Worm (Caenorhabditis elegans) whole organism, L3 larva: Measurements from ENCODE around the gene W08G11.5.
A peak's percentile ranks its signal among the peaks of the same experiment; 100 is the strongest.

ENCODE experiments used
- ZK546.5 ChIP-seq: sonication (generic microtip); optimal IDR thresholded peaks from 2 replicates; lab custom pipeline; 2017; ENCODE audit warnings: missing biosample characterization, missing genetic modification characterization
- aly-2 ChIP-seq: fragments of 150-350 bp; optimal IDR thresholded peaks from 2 replicates; lab custom pipeline; 2014; ENCODE audit warnings: missing biosample characterization, missing genetic modification characterization
- ama-1 ChIP-seq: fragments of 150-350 bp; optimal IDR thresholded peaks from 2 replicates; lab custom pipeline; 2018
- ceh-16 ChIP-seq: sonication (generic microtip); optimal IDR thresholded peaks from 2 replicates; lab custom pipeline; 2017; ENCODE audit warnings: missing biosample characterization, missing genetic modification characterization
- ceh-28 ChIP-seq: fragments of 150-350 bp; optimal IDR thresholded peaks from 2 replicates; lab custom pipeline; 2014; ENCODE audit warnings: missing biosample characterization, missing genetic modification reagents, missing genetic modification characterization
- ceh-82 ChIP-seq: fragments of 150-350 bp; optimal IDR thresholded peaks from 2 replicates; lab custom pipeline; 2014; ENCODE audit warnings: missing biosample characterization, missing genetic modification characterization
- ceh-9 ChIP-seq: sonication (generic microtip); optimal IDR thresholded peaks from 2 replicates; lab custom pipeline; 2018; ENCODE audit warnings: missing biosample characterization, missing genetic modification characterization
- daf-12 ChIP-seq: fragments of 150-350 bp; optimal IDR thresholded peaks from 2 replicates; lab custom pipeline; 2014; ENCODE audit warnings: missing biosample characterization, missing genetic modification reagents, missing genetic modification characterization
- egl-27 ChIP-seq: sonication (generic microtip); optimal IDR thresholded peaks from 4 replicates; lab custom pipeline; 2017; ENCODE audit warnings: missing biosample characterization, missing genetic modification reagents, missing genetic modification characterization
- elt-1 ChIP-seq: fragments of 150-350 bp; optimal IDR thresholded peaks from 2 replicates; lab custom pipeline; 2014; ENCODE audit warnings: missing biosample characterization, missing genetic modification characterization
- elt-2 ChIP-seq: sonication (generic microtip); optimal IDR thresholded peaks from 2 replicates; lab custom pipeline; 2016; ENCODE audit warnings: missing genetic modification reagents, mild to moderate bottlenecking, missing genetic modification characterization, missing compliant biosample characterization
- elt-3 ChIP-seq, 3 experiments: fragments of 150-350 bp in 1 of 3; sonication (generic microtip) in 2 of 3; optimal IDR thresholded peaks; 2 replicates in 2 of 3; 4 replicates in 1 of 3; lab custom pipeline; 2014 to 2017; ENCODE audit warnings: missing biosample characterization in 3 of 3, missing genetic modification characterization in 3 of 3
- fkh-2 ChIP-seq: fragments of 150-350 bp; optimal IDR thresholded peaks from 2 replicates; lab custom pipeline; 2014; ENCODE audit warnings: missing biosample characterization, missing genetic modification reagents, missing genetic modification characterization
- fos-1 ChIP-seq: fragments of 150-350 bp; optimal IDR thresholded peaks from 2 replicates; lab custom pipeline; 2014; ENCODE audit warnings: missing biosample characterization, missing genetic modification characterization
- hmg-11 ChIP-seq: sonication (generic microtip); optimal IDR thresholded peaks from 2 replicates; lab custom pipeline; 2016; ENCODE audit warnings: missing genetic modification characterization, missing compliant biosample characterization
- lin-15B ChIP-seq: fragments of 150-350 bp; optimal IDR thresholded peaks from 2 replicates; lab custom pipeline; 2014; ENCODE audit warnings: missing biosample characterization, missing genetic modification characterization
- lin-39 ChIP-seq: fragments of 150-350 bp; optimal IDR thresholded peaks from 2 replicates; lab custom pipeline; 2018; ENCODE audit warnings: missing biosample characterization, missing genetic modification reagents, missing genetic modification characterization
- lsy-12 ChIP-seq: sonication (generic microtip); optimal IDR thresholded peaks from 2 replicates; lab custom pipeline; 2016; ENCODE audit warnings: mild to moderate bottlenecking, missing genetic modification characterization, missing compliant biosample characterization
- nfya-1 ChIP-seq: sonication (generic microtip); optimal IDR thresholded peaks from 2 replicates; lab custom pipeline; 2017; ENCODE audit warnings: missing genetic modification characterization, mild to moderate bottlenecking, missing compliant biosample characterization, antibody characterized with exemption, moderate library complexity; ENCODE audit not compliant: insufficient read depth
- nhr-11 ChIP-seq: fragments of 150-350 bp; optimal IDR thresholded peaks from 2 replicates; lab custom pipeline; 2014; ENCODE audit warnings: missing biosample characterization, missing genetic modification characterization
- nhr-23 ChIP-seq: fragments of 150-350 bp; optimal IDR thresholded peaks from 2 replicates; lab custom pipeline; 2014; ENCODE audit warnings: missing biosample characterization, missing genetic modification reagents, missing genetic modification characterization
- nhr-237 ChIP-seq: fragments of 150-350 bp; optimal IDR thresholded peaks from 2 replicates; lab custom pipeline; 2014; ENCODE audit warnings: missing biosample characterization, missing genetic modification characterization
- nhr-25 ChIP-seq: sonication (generic microtip); optimal IDR thresholded peaks from 2 replicates; lab custom pipeline; 2017; ENCODE audit warnings: missing biosample characterization, missing genetic modification characterization
- nhr-28 ChIP-seq: fragments of 150-350 bp; optimal IDR thresholded peaks from 2 replicates; lab custom pipeline; 2014; ENCODE audit warnings: missing biosample characterization, missing genetic modification characterization
- nhr-43 ChIP-seq: sonication (generic microtip); optimal IDR thresholded peaks from 2 replicates; lab custom pipeline; 2016; ENCODE audit warnings: mild to moderate bottlenecking, missing genetic modification characterization, missing compliant biosample characterization; ENCODE audit not compliant: poor library complexity, severe bottlenecking
- nhr-77 ChIP-seq: fragments of 150-350 bp; optimal IDR thresholded peaks from 2 replicates; lab custom pipeline; 2014; ENCODE audit warnings: missing biosample characterization, missing genetic modification characterization
- pha-4 ChIP-seq: fragments of 150-350 bp; optimal IDR thresholded peaks from 2 replicates; lab custom pipeline; 2014; ENCODE audit warnings: missing biosample characterization, missing genetic modification reagents, missing genetic modification characterization
- snpc-4 ChIP-seq: fragments of 150-350 bp; optimal IDR thresholded peaks from 2 replicates; lab custom pipeline; 2014; ENCODE audit warnings: missing biosample characterization, missing genetic modification characterization
- tbx-2 ChIP-seq: sonication (generic microtip); optimal IDR thresholded peaks from 2 replicates; lab custom pipeline; 2016; ENCODE audit warnings: mild to moderate bottlenecking, missing genetic modification characterization, missing compliant biosample characterization
- unc-39 ChIP-seq: sonication (generic microtip); optimal IDR thresholded peaks from 4 replicates; lab custom pipeline; 2017; ENCODE audit warnings: missing biosample characterization, missing genetic modification characterization
- unc-62 ChIP-seq: fragments of 150-350 bp; sonication (generic microtip); optimal IDR thresholded peaks from 4 replicates; lab custom pipeline; 2014; ENCODE audit warnings: missing biosample characterization, missing genetic modification reagents, missing genetic modification characterization
- zag-1 ChIP-seq: fragments of 150-350 bp; optimal IDR thresholded peaks from 2 replicates; lab custom pipeline; 2014; ENCODE audit warnings: missing biosample characterization, missing genetic modification characterization
- ztf-11 ChIP-seq: fragments of 150-350 bp; optimal IDR thresholded peaks from 2 replicates; lab custom pipeline; 2014; ENCODE audit warnings: missing biosample characterization, missing genetic modification characterization
- ztf-4 ChIP-seq: fragments of 150-350 bp; optimal IDR thresholded peaks from 2 replicates; lab custom pipeline; 2014; ENCODE audit warnings: missing biosample characterization, missing genetic modification characterization

Gene W08G11.5

ce11 chrV:16341497-16342257 is 4.6 kb downstream of the W08G11.5 start:
- TF ChIP-seq elt-2: peak; percentile 25

- TF ChIP-seq nfya-1 (tag; lab: Kevin White, UChicago): peak; percentile 18
- TF ChIP-seq elt-2: peak; percentile 66
Measured at ce11 chrV:16338287-16339092, 7.8 kb downstream of the W08G11.5 start, which contains the start of gene slc-9B.2. Gene slc-9B.2, plus strand, starts transcription at chrV:16339042.

DNA sequence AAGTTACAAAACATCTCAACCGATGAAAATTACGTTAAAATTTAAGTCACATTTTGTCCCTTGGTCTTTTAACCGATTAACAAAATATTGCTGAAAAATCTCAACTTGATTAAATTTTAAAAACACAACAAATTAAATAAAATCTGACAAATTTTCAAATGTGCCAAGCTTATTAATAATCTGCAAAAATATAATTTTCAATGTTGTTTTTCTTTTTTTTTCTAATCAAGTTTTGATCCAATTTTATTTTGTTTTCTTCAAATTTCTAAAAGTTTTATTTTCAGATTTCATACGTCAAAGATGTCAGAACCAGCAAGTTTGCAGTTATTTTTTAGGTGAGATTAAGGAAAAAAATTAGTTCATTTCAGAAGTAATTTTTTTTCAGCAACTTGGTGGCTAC is 10.0 kb downstream of the W08G11.5 start, which contains the start of gene srw-87:
TSS of gene srw-87 (plus strand) at position 301 of the 400 bp plus-strand sequence.
- TF ChIP-seq nhr-28 (tag; lab: Kevin White, UChicago): no peak
- TF ChIP-seq elt-1 (tag; lab: Kevin White, UChicago): no peak
- TF ChIP-seq nhr-77 (tag; lab: Kevin White, UChicago): no peak
- TF ChIP-seq unc-39: no peak
- no peak for TF ChIP-seq elt-3 (tag; optimal IDR thresholded peaks at IDR 0.05; lab: Kevin White, UChicago)
- TF ChIP-seq ceh-9: no peak
- TF ChIP-seq ztf-11 (tag; lab: Kevin White, UChicago): no peak
- TF ChIP-seq fos-1 (tag; lab: Kevin White, UChicago): no peak
- no peak for TF ChIP-seq fkh-2 (tag; lab: Kevin White, UChicago)
- TF ChIP-seq, all 47 proteins: peak for 0

DNA sequence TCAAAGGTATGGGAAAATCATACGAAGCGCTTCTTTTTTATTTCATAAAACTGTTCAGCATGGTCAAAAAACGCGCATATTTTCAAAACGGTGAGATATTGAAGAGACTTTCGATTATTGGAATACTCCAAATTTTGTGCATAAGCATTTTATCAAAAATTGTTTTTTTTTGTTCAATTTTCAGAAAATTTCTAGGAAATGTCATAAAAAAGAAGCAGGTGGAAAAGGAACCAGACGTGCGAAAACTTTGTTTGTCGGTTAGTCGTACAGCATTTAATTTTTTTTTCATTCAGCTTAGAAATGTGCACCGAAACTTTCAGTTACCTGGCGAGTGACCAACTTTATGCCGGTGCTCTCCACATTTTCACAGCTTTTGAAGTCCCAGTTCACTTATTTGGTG is 12.9 kb downstream of the W08G11.5 start, which contains the start of gene srh-167:
TSS of gene srh-167 (plus strand) at position 301 of the 400 bp plus-strand sequence.
- TF ChIP-seq ztf-4 (no peak), egl-27 (no peak), unc-62 (GFP tag; lab: Kevin White, UChicago) (no peak), lsy-12 (tag; lab: Kevin White, UChicago) (no peak), fkh-2 (tag; lab: Kevin White, UChicago) (no peak), ZK546.5 (tag; lab: Kevin White, UChicago) (no peak), pha-4 (tag; lab: Kevin White, UChicago) (no peak), fos-1 (tag; lab: Kevin White, UChicago) (no peak)

- TF ChIP-seq nhr-77 (tag; lab: Kevin White, UChicago) (no peak), nhr-25 (tag; lab: Kevin White, UChicago) (no peak), ceh-28 (no peak), nhr-28 (tag; lab: Kevin White, UChicago) (no peak), ceh-9 (no peak), elt-3 (tag; optimal IDR thresholded peaks at IDR 0.05; lab: Kevin White, UChicago) (no peak), nhr-43 (no peak), ztf-11 (tag; lab: Kevin White, UChicago) (no peak), lin-15B (tag; lab: Kevin White, UChicago) (no peak), elt-2 (no peak), ceh-16 (tag; lab: Kevin White, UChicago) (no peak), nhr-237 (tag; lab: Kevin White, UChicago) (no peak), egl-27 (no peak), ceh-82 (tag; lab: Kevin White, UChicago) (no peak), nhr-11 (tag; lab: Kevin White, UChicago) (no peak), lin-39 (tag; lab: Kevin White, UChicago) (no peak), lsy-12 (tag; lab: Kevin White, UChicago) (no peak), snpc-4 (tag; lab: Kevin White, UChicago) (no peak), tbx-2 (no peak), aly-2 (tag; lab: Kevin White, UChicago) (no peak)
Measured at ce11 chrV:16328849-16329248, 17.5 kb downstream of the W08G11.5 start, which contains the start of gene F57G8.7. Gene F57G8.7, plus strand, starts transcription at chrV:16329149.

ce11 chrV:16322155-16322554 is 24.2 kb downstream of the W08G11.5 start:
- TF ChIP-seq zag-1 (tag; lab: Kevin White, UChicago) (no peak), ztf-11 (tag; lab: Kevin White, UChicago) (no peak), unc-39 (no peak), nhr-11 (tag; lab: Kevin White, UChicago) (no peak), hmg-11 (no peak), daf-12 (no peak), ceh-9 (no peak), ZK546.5 (tag; lab: Kevin White, UChicago) (no peak), lsy-12 (tag; lab: Kevin White, UChicago) (no peak), pha-4 (tag; lab: Kevin White, UChicago) (no peak), ama-1 (lab: Kevin White, UChicago) (no peak), fos-1 (tag; lab: Kevin White, UChicago) (no peak), snpc-4 (tag; lab: Kevin White, UChicago) (no peak), nhr-23 (tag; lab: Kevin White, UChicago) (no peak)
